Worm (Caenorhabditis elegans) whole organism, L1 larva: ENCODE measurements around the gene mpst-2.

Experiments used
- C16A3.4 ChIP-seq: fragments of 150-350 bp; optimal IDR thresholded peaks from 2 replicates; lab custom pipeline; 2014; ENCODE audit warnings: missing biosample characterization, missing genetic modification characterization
- C34B4.2 ChIP-seq: sonication (generic microtip); optimal IDR thresholded peaks from 2 replicates; lab custom pipeline; 2017; ENCODE audit warnings: mild to moderate bottlenecking, missing genetic modification characterization, missing compliant biosample characterization
- blmp-1 ChIP-seq: fragments of 150-350 bp; optimal IDR thresholded peaks from 2 replicates; lab custom pipeline; 2014; ENCODE audit warnings: missing biosample characterization, missing genetic modification characterization
- ceh-8 ChIP-seq: fragments of 200-800 bp; sonication (Bioruptor generic); optimal IDR thresholded peaks from 2 replicates; lab custom pipeline; 2018; ENCODE audit warnings: mild to moderate bottlenecking, missing genetic modification characterization, moderate library complexity, missing compliant biosample characterization
- dsc-1 ChIP-seq: sonication (generic microtip); optimal IDR thresholded peaks from 2 replicates; lab custom pipeline; 2016; ENCODE audit warnings: mild to moderate bottlenecking, missing genetic modification characterization, missing compliant biosample characterization
- efl-1 ChIP-seq, 4 experiments: fragments of 150-350 bp; optimal IDR thresholded peaks in 3 of 4; peaks in 1 of 4; 1 replicate in 1 of 4; 2 replicates in 3 of 4; lab custom pipeline; 2014; ENCODE audit warnings: missing biosample characterization in 2 of 4, missing genetic modification characterization in 2 of 4, missing genetic modification reagents in 2 of 4
- ets-5 ChIP-seq: fragments of 200-800 bp; sonication (Bioruptor generic); IDR thresholded peaks from 2 replicates; pipeline ENCODE4 v1.3.6; 2022; ENCODE audit warnings: missing genetic modification characterization, missing compliant biosample characterization
- fkh-4 ChIP-seq: sonication (generic microtip); optimal IDR thresholded peaks from 2 replicates; lab custom pipeline; 2016; ENCODE audit warnings: missing compliant biosample characterization, missing genetic modification characterization, borderline replicate concordance
- fkh-8 ChIP-seq: sonication (generic microtip); optimal IDR thresholded peaks from 2 replicates; lab custom pipeline; 2016; ENCODE audit warnings: mild to moderate bottlenecking, missing genetic modification characterization, missing compliant biosample characterization
- fos-1 ChIP-seq: fragments of 150-350 bp; optimal IDR thresholded peaks from 2 replicates; lab custom pipeline; 2014; ENCODE audit warnings: missing biosample characterization, missing genetic modification characterization
- hlh-17 ChIP-seq: fragments of 200-800 bp; sonication (Bioruptor generic); optimal IDR thresholded peaks from 2 replicates; lab custom pipeline; 2018; ENCODE audit warnings: missing genetic modification characterization, mild to moderate bottlenecking, missing compliant biosample characterization, moderate library complexity, borderline replicate concordance
- irx-1 ChIP-seq: sonication (generic microtip); optimal IDR thresholded peaks from 2 replicates; lab custom pipeline; 2016; ENCODE audit warnings: missing genetic modification characterization, missing compliant biosample characterization
- jun-1 ChIP-seq: fragments of 150-350 bp; optimal IDR thresholded peaks from 2 replicates; lab custom pipeline; 2014; ENCODE audit warnings: missing biosample characterization, missing genetic modification reagents, missing genetic modification characterization
- lin-14 ChIP-seq: fragments of 200-800 bp; sonication (Bioruptor generic); optimal IDR thresholded peaks from 2 replicates; lab custom pipeline; 2018; ENCODE audit warnings: mild to moderate bottlenecking, missing genetic modification characterization, moderate library complexity, missing compliant biosample characterization
- lin-35 ChIP-seq, 2 experiments: fragments of 150-350 bp; optimal IDR thresholded peaks; 2 replicates each; lab custom pipeline; 2014; ENCODE audit warnings: missing biosample characterization in 2 of 2, missing genetic modification characterization in 2 of 2, missing genetic modification reagents in 2 of 2
- lsy-2 ChIP-seq, 2 experiments: fragments of 150-350 bp; optimal IDR thresholded peaks; 2 replicates each; lab custom pipeline; 2014; ENCODE audit warnings: missing biosample characterization in 2 of 2, missing genetic modification characterization in 2 of 2
- mab-9 ChIP-seq: fragments of 200-800 bp; sonication (Bioruptor generic); IDR thresholded peaks from 2 replicates; pipeline ENCODE4 v1.3.6; 2022; ENCODE audit warnings: missing genetic modification reagents, missing genetic modification characterization, missing compliant biosample characterization
- mef-2 ChIP-seq: fragments of 150-350 bp; optimal IDR thresholded peaks from 2 replicates; lab custom pipeline; 2014; ENCODE audit warnings: missing biosample characterization, missing genetic modification characterization
- mep-1 ChIP-seq: fragments of 150-350 bp; optimal IDR thresholded peaks from 2 replicates; lab custom pipeline; 2014; ENCODE audit warnings: missing biosample characterization, missing genetic modification characterization
- nhr-11 ChIP-seq: fragments of 150-350 bp; optimal IDR thresholded peaks from 2 replicates; lab custom pipeline; 2014; ENCODE audit warnings: missing biosample characterization, missing genetic modification characterization
- nhr-12 ChIP-seq: sonication (generic microtip); optimal IDR thresholded peaks from 2 replicates; lab custom pipeline; 2017; ENCODE audit warnings: missing biosample characterization, missing genetic modification characterization
- nhr-28 ChIP-seq: fragments of 150-350 bp; optimal IDR thresholded peaks from 2 replicates; lab custom pipeline; 2014; ENCODE audit warnings: missing biosample characterization, missing genetic modification characterization
- nhr-47 ChIP-seq: sonication (generic microtip); optimal IDR thresholded peaks from 2 replicates; lab custom pipeline; 2016; ENCODE audit warnings: mild to moderate bottlenecking, missing genetic modification characterization, moderate library complexity, missing compliant biosample characterization
- nhr-71 ChIP-seq: sonication (generic microtip); optimal IDR thresholded peaks from 2 replicates; lab custom pipeline; 2016; ENCODE audit warnings: mild to moderate bottlenecking, missing genetic modification characterization, moderate library complexity, missing compliant biosample characterization
- nhr-77 ChIP-seq: fragments of 150-350 bp; optimal IDR thresholded peaks from 2 replicates; lab custom pipeline; 2014; ENCODE audit warnings: missing biosample characterization, missing genetic modification characterization
- nhr-85 ChIP-seq: sonication (generic microtip); peaks from one replicate; lab custom pipeline; 2016; ENCODE audit warnings: missing genetic modification characterization, inconsistent platforms, missing compliant biosample characterization
- nhr-90 ChIP-seq: sonication (generic microtip); optimal IDR thresholded peaks from 2 replicates; lab custom pipeline; 2016; ENCODE audit warnings: mild to moderate bottlenecking, missing genetic modification characterization, missing compliant biosample characterization; ENCODE audit not compliant: poor library complexity
- pqm-1 ChIP-seq: sonication (generic microtip); optimal IDR thresholded peaks from 3 replicates; lab custom pipeline; 2017; ENCODE audit warnings: missing biosample characterization, missing genetic modification characterization
- rnt-1 ChIP-seq: sonication (generic microtip); optimal IDR thresholded peaks from 2 replicates; lab custom pipeline; 2016; ENCODE audit warnings: mild to moderate bottlenecking, missing genetic modification characterization, moderate library complexity, missing compliant biosample characterization
- sptf-1 ChIP-seq: fragments of 150-350 bp; optimal IDR thresholded peaks from 2 replicates; lab custom pipeline; 2014; ENCODE audit warnings: missing biosample characterization, missing genetic modification characterization
- unc-30 ChIP-seq: sonication (generic microtip); optimal IDR thresholded peaks from 2 replicates; lab custom pipeline; 2017; ENCODE audit warnings: missing biosample characterization, missing genetic modification characterization
- xbp-1 ChIP-seq: sonication (generic microtip); optimal IDR thresholded peaks from 2 replicates; lab custom pipeline; 2016; ENCODE audit warnings: missing genetic modification characterization, missing compliant biosample characterization
- ztf-4 ChIP-seq: fragments of 150-350 bp; optimal IDR thresholded peaks from 2 replicates; lab custom pipeline; 2014; ENCODE audit warnings: missing biosample characterization, missing genetic modification characterization

Gene mpst-2

ce11 chrV:14924104-14924503, 30.8 kb upstream of the mpst-2 start, which contains the start of gene srg-54:
TSS of gene srg-54 (minus strand) at chrV:14924204.
- no peak for TF ChIP-seq sptf-1
- no peak for TF ChIP-seq hlh-17
- TF ChIP-seq fkh-8 (tag; lab: Kevin White, UChicago): no peak
- TF ChIP-seq nhr-28: no peak

- TF ChIP-seq fos-1 (tag; lab: Kevin White, UChicago) (no peak), jun-1 (tag; lab: Kevin White, UChicago) (no peak), lin-35 (GFP tag; optimal IDR thresholded peaks at IDR 0.05; lab: Kevin White, UChicago) (no peak), nhr-12 (tag; lab: Kevin White, UChicago) (no peak), mef-2 (tag; lab: Kevin White, UChicago) (no peak), nhr-85 (peak; percentile 37), nhr-11 (tag; lab: Kevin White, UChicago) (no peak), blmp-1 (tag; lab: Kevin White, UChicago) (peak; percentile 34), nhr-47 (tag; lab: Kevin White, UChicago) (no peak), ztf-4 (no peak), ets-5 (GFP tag; lab: Robert Waterston, UW) (no peak), efl-1 (optimal IDR thresholded peaks at IDR 0.05; lab: Kevin White, UChicago) (no peak), efl-1 (GFP tag; optimal IDR thresholded peaks at IDR 0.05 in 1 of 2; lab: Kevin White, UChicago) (no peak), C34B4.2 (tag; lab: Kevin White, UChicago) (no peak)
Measured at ce11 chrV:14921509-14921908, 28.3 kb upstream of the mpst-2 start, which contains the start of gene zmp-4. TSS of gene zmp-4 (minus strand) at chrV:14921609.

- TF ChIP-seq irx-1 (tag; lab: Kevin White, UChicago): no peak
- TF ChIP-seq efl-1 (optimal IDR thresholded peaks at IDR 0.05; lab: Kevin White, UChicago): no peak
- TF ChIP-seq efl-1 (GFP tag; optimal IDR thresholded peaks at IDR 0.05 in 1 of 2; lab: Kevin White, UChicago): peak in 1 of 2 experiments; percentile 87
Measured at ce11 chrV:14915599-14915998, 22.3 kb upstream of the mpst-2 start, which contains the start of gene H12D21.11. TSS of gene H12D21.11 (plus strand) at chrV:14915899.

- TF ChIP-seq dsc-1 (peak; percentile 9), xbp-1 (tag; lab: Kevin White, UChicago) (no peak), C16A3.4 (no peak), ceh-8 (GFP tag; lab: Kevin White, UChicago) (no peak)
- TF ChIP-seq, all 84 proteins: peak for 1
Measured at ce11 chrV:14910758-14911157, 17.5 kb upstream of the mpst-2 start.

ce11 chrV:14909331-14909835, 16.1 kb upstream of the mpst-2 start, which contains the start of gene H12D21.9:
TSS of gene H12D21.9 (minus strand) at chrV:14909478.
- no peak for TF ChIP-seq nhr-85
- TF ChIP-seq nhr-77 (tag; lab: Kevin White, UChicago): no peak
- no peak for TF ChIP-seq ceh-8 (GFP tag; lab: Kevin White, UChicago)
- TF ChIP-seq dsc-1: peak; percentile 85
- no peak for TF ChIP-seq efl-1 (optimal IDR thresholded peaks at IDR 0.05; lab: Kevin White, UChicago)
- peak in 1 of 2 experiments; percentile 31 for TF ChIP-seq efl-1 (GFP tag; optimal IDR thresholded peaks at IDR 0.05 in 1 of 2; lab: Kevin White, UChicago)
- TF ChIP-seq blmp-1 (tag; lab: Kevin White, UChicago): no peak
- TF ChIP-seq mep-1 (tag; lab: Kevin White, UChicago): peak; percentile 3
- no peak for TF ChIP-seq mab-9 (GFP tag; lab: Robert Waterston, UW)
- TF ChIP-seq lsy-2 (tag; optimal IDR thresholded peaks at IDR 0.05; lab: Kevin White, UChicago): peak in 1 of 2 experiments; percentile 2
- no peak for TF ChIP-seq nhr-90 (tag; lab: Kevin White, UChicago)
- no peak for TF ChIP-seq unc-30
- TF ChIP-seq rnt-1 (tag; lab: Kevin White, UChicago): no peak
- TF ChIP-seq pqm-1 (tag; lab: Kevin White, UChicago): no peak
- TF ChIP-seq nhr-71 (tag; lab: Kevin White, UChicago): peak; percentile 31
- TF ChIP-seq lin-14 (GFP tag; lab: Kevin White, UChicago): peak; percentile 53
- peak; percentile 65 for TF ChIP-seq fkh-4 (tag; lab: Kevin White, UChicago)
